Worm (Caenorhabditis elegans) whole organism, late embryonic: Measurements from ENCODE around the gene fbxb-57.

Experiments used
- C08G9.2 ChIP-seq: sonication (generic microtip); optimal IDR thresholded peaks from 2 replicates; lab custom pipeline; 2016; ENCODE audit warnings: mild to moderate bottlenecking, missing genetic modification characterization, moderate library complexity, missing compliant biosample characterization
- C38D4.7 ChIP-seq: fragments of 200-800 bp; sonication (Bioruptor generic); optimal IDR thresholded peaks from 2 replicates; lab custom pipeline; 2018; ENCODE audit warnings: mild to moderate bottlenecking, missing genetic modification characterization, moderate library complexity, missing compliant biosample characterization
- F13H6.1 ChIP-seq: sonication (generic microtip); optimal IDR thresholded peaks from 2 replicates; lab custom pipeline; 2016; ENCODE audit warnings: missing genetic modification characterization, missing compliant biosample characterization
- T23F11.4 ChIP-seq: fragments of 200-800 bp; sonication (Bioruptor generic); optimal IDR thresholded peaks from 2 replicates; lab custom pipeline; 2018; ENCODE audit warnings: mild to moderate bottlenecking, missing genetic modification characterization, missing compliant biosample characterization
- Y22D7AL.16 ChIP-seq: sonication (generic microtip); optimal IDR thresholded peaks from 2 replicates; lab custom pipeline; 2016; ENCODE audit warnings: missing genetic modification characterization, missing compliant biosample characterization
- ceh-14 ChIP-seq: sonication (generic microtip); optimal IDR thresholded peaks from 2 replicates; lab custom pipeline; 2016; ENCODE audit warnings: missing genotype, missing genetic modification characterization, missing compliant biosample characterization
- ceh-18 ChIP-seq: sonication (generic microtip); optimal IDR thresholded peaks from 2 replicates; lab custom pipeline; 2016; ENCODE audit warnings: missing genetic modification characterization, missing compliant biosample characterization
- ceh-19 ChIP-seq: fragments of 200-800 bp; sonication (Bioruptor generic); optimal IDR thresholded peaks from 2 replicates; lab custom pipeline; 2018; ENCODE audit warnings: mild to moderate bottlenecking, missing genetic modification characterization, missing compliant biosample characterization
- ceh-2 ChIP-seq: sonication (generic microtip); optimal IDR thresholded peaks from 2 replicates; lab custom pipeline; 2016; ENCODE audit warnings: missing genotype, missing genetic modification characterization, missing compliant biosample characterization
- ceh-22 ChIP-seq: sonication (generic microtip); optimal IDR thresholded peaks from 2 replicates; lab custom pipeline; 2017; ENCODE audit warnings: missing biosample characterization, missing genetic modification characterization
- ceh-30 ChIP-seq: fragments of 150-350 bp; optimal IDR thresholded peaks from 2 replicates; lab custom pipeline; 2014; ENCODE audit warnings: missing biosample characterization, missing genetic modification characterization
- ceh-31 ChIP-seq: sonication (generic microtip); optimal IDR thresholded peaks from 2 replicates; lab custom pipeline; 2016; ENCODE audit warnings: missing genetic modification characterization, missing compliant biosample characterization
- ceh-34 ChIP-seq: sonication (generic microtip); optimal IDR thresholded peaks from 2 replicates; lab custom pipeline; 2016; ENCODE audit warnings: mild to moderate bottlenecking, missing genetic modification characterization, missing compliant biosample characterization
- ceh-45 ChIP-seq: fragments of 200-800 bp; sonication (Bioruptor generic); IDR thresholded peaks from 2 replicates; pipeline ENCODE4 v1.3.6; 2022; ENCODE audit warnings: missing genetic modification reagents, missing genetic modification characterization, missing compliant biosample characterization
- ceh-48 ChIP-seq: sonication (generic microtip); optimal IDR thresholded peaks from 2 replicates; lab custom pipeline; 2016; ENCODE audit warnings: missing genetic modification characterization, inconsistent platforms, missing compliant biosample characterization
- ceh-6 ChIP-seq: fragments of 200-800 bp; sonication (Bioruptor generic); optimal IDR thresholded peaks from 2 replicates; lab custom pipeline; 2018; ENCODE audit warnings: mild to moderate bottlenecking, missing genetic modification characterization, missing compliant biosample characterization
- elt-2 ChIP-seq: sonication (generic microtip); optimal IDR thresholded peaks from 2 replicates; lab custom pipeline; 2016; ENCODE audit warnings: missing genetic modification reagents, missing genetic modification characterization, missing compliant biosample characterization
- ets-4 ChIP-seq: sonication (generic microtip); optimal IDR thresholded peaks from 2 replicates; lab custom pipeline; 2016; ENCODE audit warnings: missing genetic modification characterization, missing compliant biosample characterization
- eyg-1 ChIP-seq: sonication (generic microtip); optimal IDR thresholded peaks from 2 replicates; lab custom pipeline; 2016; ENCODE audit warnings: missing genotype, missing genetic modification characterization, missing compliant biosample characterization
- fax-1 ChIP-seq: sonication (generic microtip); optimal IDR thresholded peaks from 2 replicates; lab custom pipeline; 2016; ENCODE audit warnings: missing genotype, missing genetic modification characterization, missing compliant biosample characterization
- fkh-6 ChIP-seq: sonication (generic microtip); optimal IDR thresholded peaks from 2 replicates; lab custom pipeline; 2016; ENCODE audit warnings: missing genetic modification characterization, missing compliant biosample characterization
- hlh-13 ChIP-seq: fragments of 200-800 bp; sonication (Bioruptor generic); optimal IDR thresholded peaks from 2 replicates; lab custom pipeline; 2018; ENCODE audit warnings: mild to moderate bottlenecking, missing genetic modification characterization, missing compliant biosample characterization
- hlh-8 ChIP-seq: sonication (generic microtip); optimal IDR thresholded peaks from 2 replicates; lab custom pipeline; 2016; ENCODE audit warnings: missing genotype, missing genetic modification characterization, missing compliant biosample characterization
- mec-3 ChIP-seq: sonication (generic microtip); optimal IDR thresholded peaks from 2 replicates; lab custom pipeline; 2016; ENCODE audit warnings: borderline replicate concordance, missing genetic modification characterization, missing compliant biosample characterization
- nhr-11 ChIP-seq: fragments of 150-350 bp; optimal IDR thresholded peaks from 2 replicates; lab custom pipeline; 2014; ENCODE audit warnings: missing biosample characterization, missing genetic modification characterization
- nhr-232 ChIP-seq: sonication (generic microtip); optimal IDR thresholded peaks from 2 replicates; lab custom pipeline; 2016; ENCODE audit warnings: missing genetic modification characterization, missing compliant biosample characterization
- npax-4 ChIP-seq: sonication (generic microtip); optimal IDR thresholded peaks from 2 replicates; lab custom pipeline; 2016; ENCODE audit warnings: missing genetic modification characterization, missing compliant biosample characterization
- odd-2 ChIP-seq: sonication (generic microtip); optimal IDR thresholded peaks from 2 replicates; lab custom pipeline; 2017; ENCODE audit warnings: antibody characterized with exemption, mild to moderate bottlenecking, missing genetic modification characterization, missing compliant biosample characterization
- pha-2 ChIP-seq: sonication (generic microtip); optimal IDR thresholded peaks from 2 replicates; lab custom pipeline; 2017; ENCODE audit warnings: mild to moderate bottlenecking, missing genetic modification characterization, missing compliant biosample characterization
- pqm-1 ChIP-seq: sonication (generic microtip); optimal IDR thresholded peaks from 2 replicates; lab custom pipeline; 2016; ENCODE audit warnings: missing genetic modification characterization, missing compliant biosample characterization
- pros-1 ChIP-seq: fragments of 150-350 bp; optimal IDR thresholded peaks from 2 replicates; lab custom pipeline; 2014; ENCODE audit warnings: missing biosample characterization, missing genetic modification reagents, missing genetic modification characterization
- rnt-1 ChIP-seq: sonication (generic microtip); optimal IDR thresholded peaks from 2 replicates; lab custom pipeline; 2016; ENCODE audit warnings: missing genetic modification characterization, missing compliant biosample characterization
- sdc-2 ChIP-seq: sonication (generic microtip); optimal IDR thresholded peaks from 2 replicates; lab custom pipeline; 2016; ENCODE audit warnings: missing genotype, missing genetic modification characterization, missing compliant biosample characterization
- sox-2 ChIP-seq: fragments of 200-800 bp; sonication (Bioruptor generic); IDR thresholded peaks from 2 replicates; pipeline ENCODE4 v1.3.6; 2022; ENCODE audit warnings: missing genetic modification reagents, missing genetic modification characterization, missing compliant biosample characterization
- tbx-2 ChIP-seq: sonication (generic microtip); optimal IDR thresholded peaks from 2 replicates; lab custom pipeline; 2016; ENCODE audit warnings: missing genetic modification characterization, missing compliant biosample characterization
- unc-3 ChIP-seq, 2 experiments: fragments of 200-800 bp in 1 of 2; sonication (Bioruptor generic) in 1 of 2; sonication (generic microtip) in 1 of 2; conservative IDR thresholded peaks in 1 of 2; optimal IDR thresholded peaks in 1 of 2; 2 replicates each; pipeline versions ENCODE4 v1.3.6 to Lab custom; 2016 to 2022; ENCODE audit warnings: missing compliant biosample characterization in 2 of 2, missing genetic modification characterization in 2 of 2, missing genetic modification reagents in 1 of 2
- unc-55 ChIP-seq: sonication (generic microtip); optimal IDR thresholded peaks from 2 replicates; lab custom pipeline; 2017; ENCODE audit warnings: missing biosample characterization, missing genetic modification reagents, missing genetic modification characterization
- zip-5 ChIP-seq: sonication (generic microtip); optimal IDR thresholded peaks from 2 replicates; lab custom pipeline; 2016; ENCODE audit warnings: missing genetic modification characterization, missing compliant biosample characterization

fbxb-57 gene

DNA sequence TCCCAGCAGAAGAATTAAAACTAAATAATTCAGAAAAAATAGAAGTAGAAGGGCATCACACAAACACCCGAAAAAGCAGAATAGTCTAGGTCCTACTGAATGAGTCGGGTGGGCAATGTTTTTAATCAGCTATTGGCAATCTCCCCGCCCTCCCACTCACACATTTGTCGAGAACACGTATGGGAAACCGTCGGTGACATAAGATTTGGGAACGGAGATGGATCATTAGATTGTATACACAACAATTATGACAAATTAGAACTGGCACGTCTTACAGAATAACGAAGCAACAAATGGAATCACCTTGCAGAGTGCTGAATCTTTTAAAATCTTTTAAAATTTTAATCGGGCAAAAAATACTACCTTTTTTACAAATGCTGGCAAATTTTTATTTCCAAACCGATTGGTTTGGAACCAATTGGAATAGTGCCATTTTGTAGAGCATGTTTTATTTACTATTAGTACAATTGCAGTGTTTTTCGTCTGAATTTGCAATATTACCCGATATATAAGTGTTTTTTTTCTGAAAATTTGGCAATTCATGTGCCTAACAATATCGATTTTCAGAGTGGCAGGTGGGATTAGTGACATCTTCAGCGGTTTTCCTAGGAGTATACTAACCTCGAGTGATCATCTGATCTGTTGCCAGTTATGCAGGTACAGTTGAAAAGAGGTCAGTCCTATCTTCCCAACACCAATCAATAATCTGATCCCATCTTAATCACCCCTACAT lies at the start of gene fbxb-57, which contains the start of gene F55C9.3:
TSS of gene fbxb-57 (plus strand) at position 683 of the 733 bp plus-strand sequence.
TSS of gene F55C9.3 (minus strand) at position 101 of the 733 bp plus-strand sequence.
- no peak for TF ChIP-seq fkh-6 (tag; lab: Kevin White, UChicago)
- TF ChIP-seq ceh-18 (tag; lab: Kevin White, UChicago), result no peak
- TF ChIP-seq rnt-1 (tag; lab: Kevin White, UChicago), result no peak
- TF ChIP-seq ceh-19, result no peak
- no peak for TF ChIP-seq ceh-14
- no peak for TF ChIP-seq C38D4.7 (GFP tag; lab: Kevin White, UChicago)
- TF ChIP-seq sox-2 (GFP tag; lab: Robert Waterston, UW), result no peak
- TF ChIP-seq hlh-13 (GFP tag; lab: Kevin White, UChicago), result no peak
- TF ChIP-seq Y22D7AL.16 (tag; lab: Kevin White, UChicago), result no peak
- TF ChIP-seq ceh-31, result no peak
- no peak for TF ChIP-seq ceh-34
- TF ChIP-seq ceh-48 (tag; lab: Kevin White, UChicago), result no peak
- TF ChIP-seq npax-4 (tag; lab: Kevin White, UChicago), result no peak
- TF ChIP-seq ceh-30 (tag; lab: Kevin White, UChicago), result no peak
- no peak for TF ChIP-seq F13H6.1 (tag; lab: Kevin White, UChicago)
- no peak for TF ChIP-seq C08G9.2 (tag; lab: Kevin White, UChicago)
- TF ChIP-seq unc-55, result no peak

DNA sequence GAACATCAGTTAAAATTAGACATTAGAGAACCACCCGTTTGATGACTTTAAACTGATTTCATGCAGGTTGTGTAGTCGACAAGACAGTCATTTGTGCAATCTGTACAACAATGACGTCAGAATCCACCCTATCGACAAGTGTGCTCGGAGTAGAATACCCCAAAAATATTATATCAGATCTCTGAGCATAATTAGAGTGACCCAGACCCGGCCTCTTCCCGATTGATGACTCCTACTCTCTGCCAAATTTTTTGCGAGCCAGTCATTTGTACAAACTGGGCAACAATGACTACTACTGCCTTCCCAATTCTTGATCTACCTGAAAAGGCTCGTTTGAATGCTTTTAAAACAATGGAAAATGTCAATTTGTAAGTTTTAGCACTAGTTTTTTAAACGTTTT lies 48.4 kb upstream of the fbxb-57 start, which contains the start of the genes fbxb-115 and fbxb-1:
TSS of gene fbxb-115 (minus strand) at position 101 of the 400 bp plus-strand sequence.
TSS of gene fbxb-1 (plus strand) at position 226 of the 400 bp plus-strand sequence.
- no peak for TF ChIP-seq unc-3 (GFP tag; conservative IDR thresholded peaks at IDR 0.05; lab: Robert Waterston, UW)
- TF ChIP-seq unc-3 (tag; optimal IDR thresholded peaks at IDR 0.05; lab: Kevin White, UChicago), result no peak

DNA sequence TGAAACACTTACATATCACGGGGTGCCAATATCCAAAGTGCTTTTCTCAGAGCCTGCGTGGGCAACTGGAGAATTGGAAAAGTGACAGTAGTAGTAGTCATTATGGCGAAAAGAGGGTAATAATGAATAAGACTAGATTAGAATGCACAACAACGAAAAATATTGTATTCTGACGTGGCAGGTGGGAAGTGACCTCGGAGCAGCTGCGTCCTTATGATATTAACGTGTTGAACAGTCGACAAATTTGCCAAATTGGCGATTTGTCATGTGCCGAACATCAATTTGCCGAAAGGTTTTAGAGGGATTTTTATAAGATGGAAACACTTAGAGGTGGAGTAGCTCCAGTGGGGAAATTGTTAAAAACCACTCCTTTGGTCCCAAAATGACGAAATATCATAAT lies 37.6 kb upstream of the fbxb-57 start, which contains the start of gene str-81:
TSS of gene str-81 (minus strand) at position 101 of the 400 bp plus-strand sequence.
- no peak for TF ChIP-seq pros-1 (tag; lab: Kevin White, UChicago)
- no peak for TF ChIP-seq elt-2 (tag; lab: Kevin White, UChicago)
- no peak for TF ChIP-seq ceh-22 (tag; lab: Kevin White, UChicago)
- TF ChIP-seq fax-1 (tag; lab: Kevin White, UChicago), result no peak
- no peak for TF ChIP-seq rnt-1 (tag; lab: Kevin White, UChicago)
- no peak for TF ChIP-seq ceh-19
- TF ChIP-seq pha-2 (tag; lab: Kevin White, UChicago), result no peak
- no peak for TF ChIP-seq pqm-1 (tag; lab: Kevin White, UChicago)
- TF ChIP-seq ceh-31, result no peak
- TF ChIP-seq mec-3, result no peak
- no peak for TF ChIP-seq zip-5 (tag; lab: Kevin White, UChicago)
- no peak for TF ChIP-seq nhr-232 (tag; lab: Kevin White, UChicago)
- no peak for TF ChIP-seq ets-4 (tag; lab: Kevin White, UChicago)
- no peak for TF ChIP-seq ceh-34
- no peak for TF ChIP-seq C08G9.2 (tag; lab: Kevin White, UChicago)
- TF ChIP-seq tbx-2 (tag; lab: Kevin White, UChicago), result no peak
- no peak for TF ChIP-seq hlh-8 (tag; lab: Kevin White, UChicago)
- TF ChIP-seq T23F11.4 (GFP tag; lab: Kevin White, UChicago), result no peak
- TF ChIP-seq sdc-2, result no peak
- no peak for TF ChIP-seq ceh-6
- TF ChIP-seq, all 69 proteins: peak for 0

DNA sequence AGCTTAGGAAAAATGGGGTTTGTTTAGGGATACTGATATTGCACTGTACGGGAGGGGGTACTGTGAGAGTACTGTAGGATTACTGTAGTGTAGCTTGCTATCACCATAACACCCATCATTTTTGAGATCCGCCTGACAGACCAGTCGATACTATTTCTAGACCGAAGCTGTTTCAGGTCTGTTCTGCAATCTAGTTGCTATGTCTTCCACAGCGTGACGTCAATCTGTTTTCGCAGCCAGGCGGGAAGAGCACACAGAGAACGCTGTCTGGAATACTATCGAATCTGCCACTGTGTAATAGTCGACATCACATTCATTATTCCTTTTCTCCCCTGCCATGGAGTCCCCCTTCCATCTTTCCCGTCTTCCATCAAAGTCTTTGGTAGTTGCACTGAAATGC lies 36.7 kb upstream of the fbxb-57 start, which contains the start of gene F21D9.11:
TSS of gene F21D9.11 (plus strand) at position 301 of the 400 bp plus-strand sequence.
- no peak for TF ChIP-seq ceh-45 (GFP tag; lab: Robert Waterston, UW)
- no peak for TF ChIP-seq odd-2 (tag; lab: Kevin White, UChicago)
- no peak for TF ChIP-seq T23F11.4 (GFP tag; lab: Kevin White, UChicago)
- TF ChIP-seq ceh-48 (tag; lab: Kevin White, UChicago), result no peak
- no peak for TF ChIP-seq unc-3 (GFP tag; conservative IDR thresholded peaks at IDR 0.05; lab: Robert Waterston, UW)
- TF ChIP-seq unc-3 (tag; optimal IDR thresholded peaks at IDR 0.05; lab: Kevin White, UChicago), result no peak
- no peak for TF ChIP-seq sox-2 (GFP tag; lab: Robert Waterston, UW)
- TF ChIP-seq ceh-2 (tag; lab: Kevin White, UChicago), result no peak
- no peak for TF ChIP-seq eyg-1 (tag; lab: Kevin White, UChicago)
- TF ChIP-seq nhr-11 (tag; lab: Kevin White, UChicago), result no peak
- TF ChIP-seq pros-1 (tag; lab: Kevin White, UChicago), result no peak
